Fruit fly (Drosophila melanogaster) S2 (cell line): ENCODE measurements around the gene CG7102.

ENCODE experiments used
- CG8478 ChIP-seq: fragments of >200 bp; optimal IDR thresholded peaks from 2 replicates; lab custom pipeline; 2018
- CTCF ChIP-seq, 2 experiments: fragments of >200 bp; optimal IDR thresholded peaks; 2 replicates each; lab custom pipeline; 2018

- TF ChIP-seq CTCF (optimal IDR thresholded peaks at IDR 0.05; lab: Kevin White, UChicago), result no peak
- no peak for TF ChIP-seq CG8478 (lab: Kevin White, UChicago)
These were observed 25.6 kb downstream of the CG7102 start for dm6 chr2L:7861733-7862132.
